Worm (Caenorhabditis elegans): ENCODE measurements around the gene Y45F10C.2.

Y45F10C.2 gene

ce11 chrIV:13703828-13704425 is 41.5 kb upstream of the Y45F10C.2 start, which contains the start of gene tlp-1:
Gene tlp-1, minus strand, starts transcription at chrIV:13704082.
- TF ChIP-seq ama-1 (optimal IDR thresholded peaks at IDR 0.05) (peak; percentile 61), unc-39 (tag; optimal IDR thresholded peaks at IDR 0.05) (no peak), nhr-12 (tag; optimal IDR thresholded peaks at IDR 0.05) (no peak), nhr-6 (tag; optimal IDR thresholded peaks at IDR 0.05) (no peak), nhr-129 (tag; optimal IDR thresholded peaks at IDR 0.05) (peak; percentile 74), nhr-23 (tag; optimal IDR thresholded peaks at IDR 0.05) (no peak), Y55F3AM.14 (GFP tag; optimal IDR thresholded peaks at IDR 0.05) (no peak), nhr-11 (tag; optimal IDR thresholded peaks at IDR 0.05) (no peak), blmp-1 (tag; optimal IDR thresholded peaks at IDR 0.05; ENCODE audit: insufficient read depth) (peak; percentile 74), skn-1 (tag; optimal IDR thresholded peaks at IDR 0.05) (no peak), aly-2 (tag; optimal IDR thresholded peaks at IDR 0.05) (no peak), mbf-1 (tag; optimal IDR thresholded peaks at IDR 0.05) (no peak), ceh-82 (tag; optimal IDR thresholded peaks at IDR 0.05) (no peak), C34F6.9 (tag; optimal IDR thresholded peaks at IDR 0.05) (peak; percentile 11), lsy-2 (tag; optimal IDR thresholded peaks at IDR 0.05) (peak in 1 of 2 experiments; percentile 61), lin-11 (tag; optimal IDR thresholded peaks at IDR 0.05) (no peak), lin-39 (tag; optimal IDR thresholded peaks at IDR 0.05) (peak; percentile 79), nhr-25 (tag; optimal IDR thresholded peaks at IDR 0.05) (peak; percentile 63), nhr-77 (tag; optimal IDR thresholded peaks at IDR 0.05) (no peak), gmeb-1 (tag; optimal IDR thresholded peaks at IDR 0.05) (no peak), zag-1 (tag; optimal IDR thresholded peaks at IDR 0.05) (no peak), snpc-4 (tag; optimal IDR thresholded peaks at IDR 0.05) (no peak), sem-4 (tag; optimal IDR thresholded peaks at IDR 0.05) (no peak), mdl-1 (tag; optimal IDR thresholded peaks at IDR 0.05) (no peak), ZK546.5 (tag; optimal IDR thresholded peaks at IDR 0.05) (no peak), lin-13 (GFP tag; optimal IDR thresholded peaks at IDR 0.05) (no peak), egl-27 (tag; optimal IDR thresholded peaks at IDR 0.05) (peak; percentile 60), ztf-4 (tag; optimal IDR thresholded peaks at IDR 0.05) (no peak), sma-3 (GFP tag; optimal IDR thresholded peaks at IDR 0.05) (peak; percentile 65), unc-62 (GFP tag; optimal IDR thresholded peaks at IDR 0.05) (peak; percentile 72), fos-1 (tag; optimal IDR thresholded peaks at IDR 0.05) (peak; percentile 63), R02D3.7 (tag; optimal IDR thresholded peaks at IDR 0.05) (no peak), alr-1 (tag; optimal IDR thresholded peaks at IDR 0.05) (no peak), nhr-237 (tag; optimal IDR thresholded peaks at IDR 0.05) (no peak), unc-55 (GFP tag; optimal IDR thresholded peaks at IDR 0.05) (no peak), ceh-16 (tag; optimal IDR thresholded peaks at IDR 0.05) (peak; percentile 99), ztf-1 (GFP tag; conservative IDR thresholded peaks at IDR 0.05) (no peak), F13H6.1 (tag; optimal IDR thresholded peaks at IDR 0.05) (no peak), ztf-11 (tag; optimal IDR thresholded peaks at IDR 0.05) (no peak), elt-3 (tag; optimal IDR thresholded peaks at IDR 0.05) (no peak), nhr-21 (tag; optimal IDR thresholded peaks at IDR 0.05) (peak; percentile 44), crh-2 (tag; optimal IDR thresholded peaks at IDR 0.05) (no peak), nhr-10 (tag; optimal IDR thresholded peaks at IDR 0.05) (no peak), peb-1 (tag; optimal IDR thresholded peaks at IDR 0.05) (no peak), dmd-4 (tag; optimal IDR thresholded peaks at IDR 0.05) (no peak), elt-1 (tag; optimal IDR thresholded peaks at IDR 0.05) (no peak), mab-5 (tag; optimal IDR thresholded peaks at IDR 0.05) (peak; percentile 95), sma-9 (GFP tag; optimal IDR thresholded peaks at IDR 0.05) (peak; percentile 55), sma-9 (tag; optimal IDR thresholded peaks at IDR 0.05) (no peak)
